Worm (Caenorhabditis elegans) whole organism, mixed stage, embryonic: Measurements from ENCODE around the gene B0454.6.
A peak's percentile ranks its signal among the peaks of the same experiment; 100 is the strongest.

Source experiments
- M03D4.4 ChIP-seq: sonication (generic microtip); optimal IDR thresholded peaks from 2 replicates; lab custom pipeline; 2017; ENCODE audit warnings: mild to moderate bottlenecking, missing genetic modification characterization, missing compliant biosample characterization
- bed-3 ChIP-seq: fragments of 200-800 bp; sonication (Bioruptor generic); optimal IDR thresholded peaks from 3 replicates; lab custom pipeline; 2018; ENCODE audit warnings: mild to moderate bottlenecking, missing genetic modification characterization, moderate library complexity, missing compliant biosample characterization
- blmp-1 ChIP-seq: fragments of 150-350 bp; optimal IDR thresholded peaks from 2 replicates; lab custom pipeline; 2014; ENCODE audit warnings: missing biosample characterization, missing genetic modification characterization
- ceh-39 ChIP-seq: fragments of 150-350 bp; optimal IDR thresholded peaks from 2 replicates; lab custom pipeline; 2014; ENCODE audit warnings: missing biosample characterization, missing genetic modification characterization
- ceh-43 ChIP-seq: fragments of 200-800 bp; sonication (Bioruptor generic); optimal IDR thresholded peaks from 2 replicates; lab custom pipeline; 2018; ENCODE audit warnings: mild to moderate bottlenecking, missing genetic modification characterization, moderate library complexity, missing compliant biosample characterization
- ceh-83 ChIP-seq: fragments of 200-800 bp; sonication (Bioruptor generic); optimal IDR thresholded peaks from 2 replicates; lab custom pipeline; 2018; ENCODE audit warnings: mild to moderate bottlenecking, missing genetic modification characterization, missing compliant biosample characterization
- ces-1 ChIP-seq: fragments of 150-350 bp; optimal IDR thresholded peaks from 2 replicates; lab custom pipeline; 2014; ENCODE audit warnings: missing biosample characterization, missing genetic modification reagents, missing genetic modification characterization
- cnd-1 ChIP-seq: fragments of 200-800 bp; sonication (Bioruptor generic); optimal IDR thresholded peaks from 2 replicates; lab custom pipeline; 2018; ENCODE audit warnings: mild to moderate bottlenecking, missing genetic modification characterization, missing compliant biosample characterization
- drap-1 ChIP-seq: fragments of 200-800 bp; sonication (Bioruptor generic); optimal IDR thresholded peaks from 3 replicates; lab custom pipeline; 2018; ENCODE audit warnings: mild to moderate bottlenecking, missing genetic modification characterization, missing compliant biosample characterization
- elt-1 ChIP-seq: sonication (generic microtip); optimal IDR thresholded peaks from 2 replicates; lab custom pipeline; 2017; ENCODE audit warnings: missing genetic modification characterization, mild to moderate bottlenecking, missing compliant biosample characterization, antibody characterized with exemption, moderate library complexity, borderline replicate concordance; ENCODE audit not compliant: insufficient read depth
- elt-3 ChIP-seq: fragments of 150-350 bp; optimal IDR thresholded peaks from 2 replicates; lab custom pipeline; 2014; ENCODE audit warnings: missing biosample characterization, missing genetic modification characterization
- flh-1 ChIP-seq: fragments of 200-800 bp; sonication (Bioruptor generic); optimal IDR thresholded peaks from 2 replicates; lab custom pipeline; 2018; ENCODE audit warnings: mild to moderate bottlenecking, missing genetic modification characterization, moderate library complexity, missing compliant biosample characterization
- ham-2 ChIP-seq: fragments of 200-800 bp; sonication (Bioruptor generic); optimal IDR thresholded peaks from 2 replicates; lab custom pipeline; 2018; ENCODE audit warnings: mild to moderate bottlenecking, missing genetic modification characterization, missing compliant biosample characterization
- hlh-1 ChIP-seq: fragments of 150-350 bp; optimal IDR thresholded peaks from 2 replicates; lab custom pipeline; 2014; ENCODE audit warnings: missing biosample characterization, missing genetic modification reagents, missing genetic modification characterization
- lin-13 ChIP-seq: fragments of 150-350 bp; optimal IDR thresholded peaks from 2 replicates; lab custom pipeline; 2014; ENCODE audit warnings: missing biosample characterization, missing genetic modification characterization
- lsy-2 ChIP-seq: fragments of 150-350 bp; optimal IDR thresholded peaks from 2 replicates; lab custom pipeline; 2014; ENCODE audit warnings: missing biosample characterization, missing genetic modification characterization
- mab-5 ChIP-seq: fragments of 150-350 bp; optimal IDR thresholded peaks from 2 replicates; lab custom pipeline; 2014; ENCODE audit warnings: missing biosample characterization, missing genetic modification characterization
- mep-1 ChIP-seq: fragments of 150-350 bp; optimal IDR thresholded peaks from 2 replicates; lab custom pipeline; 2017; ENCODE audit warnings: missing biosample characterization, missing genetic modification reagents, missing genetic modification characterization, inconsistent platforms
- mls-2 ChIP-seq: sonication (generic microtip); optimal IDR thresholded peaks from 2 replicates; lab custom pipeline; 2016; ENCODE audit warnings: mild to moderate bottlenecking, missing genetic modification characterization, moderate library complexity, missing compliant biosample characterization
- nhr-12 ChIP-seq: fragments of 150-350 bp; optimal IDR thresholded peaks from 2 replicates; lab custom pipeline; 2014; ENCODE audit warnings: missing biosample characterization, missing genetic modification characterization
- nhr-2 ChIP-seq: fragments of 150-350 bp; optimal IDR thresholded peaks from 2 replicates; lab custom pipeline; 2014; ENCODE audit warnings: missing biosample characterization, missing genetic modification characterization
- nhr-237 ChIP-seq: fragments of 150-350 bp; optimal IDR thresholded peaks from 2 replicates; lab custom pipeline; 2014; ENCODE audit warnings: missing biosample characterization, missing genetic modification characterization
- nhr-28 ChIP-seq: fragments of 150-350 bp; optimal IDR thresholded peaks from 2 replicates; lab custom pipeline; 2014; ENCODE audit warnings: missing biosample characterization, missing genetic modification characterization
- nhr-76 ChIP-seq: sonication (generic microtip); optimal IDR thresholded peaks from 2 replicates; lab custom pipeline; 2017; ENCODE audit warnings: missing biosample characterization, missing genetic modification characterization
- pha-4 ChIP-seq: fragments of 150-350 bp; optimal IDR thresholded peaks from 2 replicates; lab custom pipeline; 2018; ENCODE audit warnings: missing biosample characterization, missing genetic modification reagents, missing genetic modification characterization
- sem-2 ChIP-seq: fragments of 200-800 bp; sonication (Bioruptor generic); optimal IDR thresholded peaks from 2 replicates; lab custom pipeline; 2018; ENCODE audit warnings: mild to moderate bottlenecking, missing genetic modification characterization, missing compliant biosample characterization
- snpc-4 ChIP-seq: fragments of 150-350 bp; optimal IDR thresholded peaks from 2 replicates; lab custom pipeline; 2014; ENCODE audit warnings: missing biosample characterization, missing genetic modification characterization
- sptf-1 ChIP-seq: sonication (generic microtip); optimal IDR thresholded peaks from 2 replicates; lab custom pipeline; 2017; ENCODE audit warnings: mild to moderate bottlenecking, missing genetic modification characterization, moderate library complexity, missing compliant biosample characterization
- tbx-8 ChIP-seq: fragments of 200-800 bp; sonication (Bioruptor generic); optimal IDR thresholded peaks from 2 replicates; lab custom pipeline; 2018; ENCODE audit warnings: mild to moderate bottlenecking, missing genetic modification characterization, moderate library complexity, missing compliant biosample characterization
- unc-120 ChIP-seq: sonication (generic microtip); optimal IDR thresholded peaks from 2 replicates; lab custom pipeline; 2017; ENCODE audit warnings: missing genetic modification characterization, missing compliant biosample characterization; ENCODE audit not compliant: poor library complexity, severe bottlenecking
- unc-39 ChIP-seq: fragments of 150-350 bp; optimal IDR thresholded peaks from 2 replicates; lab custom pipeline; 2014; ENCODE audit warnings: missing biosample characterization, missing genetic modification characterization
- unc-62 ChIP-seq: fragments of 150-350 bp; optimal IDR thresholded peaks from 2 replicates; lab custom pipeline; 2014; ENCODE audit warnings: missing biosample characterization, missing genetic modification reagents, missing genetic modification characterization
- zip-8 ChIP-seq: fragments of 150-350 bp; optimal IDR thresholded peaks from 2 replicates; lab custom pipeline; 2014; ENCODE audit warnings: missing biosample characterization, missing genetic modification characterization
- ztf-11 ChIP-seq: fragments of 150-350 bp; optimal IDR thresholded peaks from 2 replicates; lab custom pipeline; 2014; ENCODE audit warnings: missing biosample characterization, missing genetic modification characterization

The B0454.6 gene

ce11 chrII:3054622-3055021, 22.0 kb downstream of the B0454.6 start:
- TF ChIP-seq cnd-1 (tag; lab: Kevin White, UChicago) (no peak), pha-4 (tag; lab: Kevin White, UChicago) (peak; percentile 10)

DNA sequence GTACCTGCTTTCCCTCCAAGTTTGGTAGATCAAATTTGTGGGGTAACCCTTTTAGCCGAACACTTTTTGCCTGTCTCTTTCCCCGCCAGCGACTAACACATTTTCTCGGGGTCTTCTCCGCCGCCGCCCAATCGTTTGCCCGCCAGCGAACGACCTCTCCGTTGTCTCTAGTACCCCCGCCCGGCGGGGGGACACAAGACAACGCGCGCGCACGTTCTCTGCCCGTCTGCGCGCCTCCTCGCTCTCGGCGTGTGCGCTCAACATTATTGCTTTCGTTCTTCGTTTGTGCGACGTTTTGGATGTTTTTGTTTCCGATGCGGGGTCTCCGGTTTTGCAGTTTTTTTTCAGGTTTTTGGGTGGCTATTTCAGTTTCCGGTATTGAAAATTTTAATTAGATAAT, 23.0 kb downstream of the B0454.6 start:
- TF ChIP-seq mls-2 (peak; percentile 41), lin-13 (tag; lab: Kevin White, UChicago) (peak; percentile 14), hlh-1 (tag; lab: Kevin White, UChicago) (no peak), ham-2 (GFP tag; lab: Kevin White, UChicago) (peak; percentile 39), unc-120 (tag; lab: Kevin White, UChicago) (no peak), ceh-83 (GFP tag; lab: Kevin White, UChicago) (no peak), nhr-2 (tag; lab: Kevin White, UChicago) (peak; percentile 15), cnd-1 (tag; lab: Kevin White, UChicago) (no peak), elt-1 (no peak)

- no peak for TF ChIP-seq nhr-2 (tag; lab: Kevin White, UChicago)
- TF ChIP-seq lsy-2 (tag; lab: Kevin White, UChicago): no peak
- no peak for TF ChIP-seq pha-4 (tag; lab: Kevin White, UChicago)
- no peak for TF ChIP-seq nhr-76 (tag; lab: Kevin White, UChicago)
- TF ChIP-seq lin-13 (tag; lab: Kevin White, UChicago): no peak
- TF ChIP-seq snpc-4 (tag; lab: Kevin White, UChicago): no peak
- no peak for TF ChIP-seq sem-2 (GFP tag; lab: Kevin White, UChicago)
- TF ChIP-seq, all 35 proteins: peak for 0
Measured at ce11 chrII:3056266-3056872, 23.8 kb downstream of the B0454.6 start, which contains the start of gene lin-8. Gene lin-8 (plus strand): TSS chrII:3056822.

- TF ChIP-seq tbx-8 (GFP tag; lab: Kevin White, UChicago): no peak
- no peak for TF ChIP-seq flh-1
- TF ChIP-seq lin-13 (tag; lab: Kevin White, UChicago): no peak
- no peak for TF ChIP-seq ceh-83 (GFP tag; lab: Kevin White, UChicago)
- TF ChIP-seq mep-1: no peak
- no peak for TF ChIP-seq blmp-1 (tag; lab: Kevin White, UChicago)
- no peak for TF ChIP-seq nhr-28
- TF ChIP-seq ham-2 (GFP tag; lab: Kevin White, UChicago): no peak
Measured at ce11 chrII:3060782-3061181, 28.2 kb downstream of the B0454.6 start, which contains the start of gene Y25C1A.6. Gene Y25C1A.6 (plus strand): TSS chrII:3061082.

ce11 chrII:3061605-3062004, 29.0 kb downstream of the B0454.6 start:
- TF ChIP-seq sptf-1 (tag; lab: Kevin White, UChicago) (no peak), ceh-39 (no peak), ztf-11 (tag; lab: Kevin White, UChicago) (no peak), unc-39 (no peak), elt-3 (tag; lab: Kevin White, UChicago) (no peak), elt-1 (no peak), nhr-76 (tag; lab: Kevin White, UChicago) (no peak), nhr-2 (tag; lab: Kevin White, UChicago) (no peak), ceh-43 (GFP tag; lab: Kevin White, UChicago) (no peak), mab-5 (no peak), flh-1 (no peak), M03D4.4 (tag; lab: Kevin White, UChicago) (no peak), mls-2 (no peak)

DNA sequence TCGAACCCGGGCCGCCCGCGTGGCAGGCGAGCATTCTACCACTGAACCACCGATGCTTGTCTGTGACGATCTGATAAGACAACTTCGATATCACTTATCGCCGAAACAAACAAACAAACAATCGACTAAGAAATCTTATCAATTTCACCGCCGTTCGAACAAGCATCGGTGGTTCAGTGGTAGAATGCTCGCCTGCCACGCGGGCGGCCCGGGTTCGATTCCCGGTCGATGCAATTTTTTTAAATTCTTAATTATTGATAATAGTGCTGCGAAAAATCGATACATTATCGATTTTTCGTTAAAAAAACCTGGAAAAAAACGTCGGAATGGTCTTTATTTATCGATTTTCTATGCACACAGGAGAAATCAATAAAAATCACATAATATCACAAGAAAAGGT, 29.6 kb downstream of the B0454.6 start:
- TF ChIP-seq ceh-83 (GFP tag; lab: Kevin White, UChicago) (no peak), M03D4.4 (tag; lab: Kevin White, UChicago) (no peak), unc-120 (tag; lab: Kevin White, UChicago) (no peak), nhr-12 (tag; lab: Kevin White, UChicago) (no peak), zip-8 (tag; lab: Kevin White, UChicago) (no peak), snpc-4 (tag; lab: Kevin White, UChicago) (no peak), nhr-237 (tag; lab: Kevin White, UChicago) (no peak), ztf-11 (tag; lab: Kevin White, UChicago) (no peak), drap-1 (GFP tag; lab: Kevin White, UChicago) (no peak), ces-1 (GFP tag; lab: Kevin White, UChicago) (no peak), cnd-1 (tag; lab: Kevin White, UChicago) (no peak), lsy-2 (tag; lab: Kevin White, UChicago) (no peak), nhr-2 (tag; lab: Kevin White, UChicago) (no peak), tbx-8 (GFP tag; lab: Kevin White, UChicago) (no peak), sptf-1 (tag; lab: Kevin White, UChicago) (no peak), bed-3 (GFP tag; lab: Kevin White, UChicago) (no peak), ham-2 (GFP tag; lab: Kevin White, UChicago) (no peak), mep-1 (no peak), unc-62 (GFP tag; lab: Kevin White, UChicago) (no peak)
